Worm (Caenorhabditis elegans) whole organism, L2 larva: ENCODE data around the gene men-1.

ENCODE experiments used
- C34F6.9 ChIP-seq: fragments of 150-350 bp; optimal IDR thresholded peaks from 2 replicates; lab custom pipeline; 2014; ENCODE audit warnings: missing biosample characterization, missing genetic modification characterization
- blmp-1 ChIP-seq: sonication (generic microtip); optimal IDR thresholded peaks from 2 replicates; lab custom pipeline; 2017; ENCODE audit warnings: missing genetic modification characterization, mild to moderate bottlenecking, missing compliant biosample characterization, antibody characterized with exemption, moderate library complexity; ENCODE audit not compliant: insufficient read depth
- fos-1 ChIP-seq: fragments of 150-350 bp; optimal IDR thresholded peaks from 2 replicates; lab custom pipeline; 2014; ENCODE audit warnings: missing biosample characterization, missing genetic modification characterization
- lin-13 ChIP-seq: fragments of 150-350 bp; optimal IDR thresholded peaks from 2 replicates; lab custom pipeline; 2014; ENCODE audit warnings: missing biosample characterization, missing genetic modification reagents, missing genetic modification characterization
- mdl-1 ChIP-seq, 2 experiments: fragments of 150-350 bp in 1 of 2; sonication (generic microtip) in 1 of 2; optimal IDR thresholded peaks; 2 replicates each; lab custom pipeline; 2017; ENCODE audit warnings: missing biosample characterization in 2 of 2, missing genetic modification characterization in 2 of 2
- nhr-11 ChIP-seq: fragments of 150-350 bp; optimal IDR thresholded peaks from 2 replicates; lab custom pipeline; 2014; ENCODE audit warnings: missing biosample characterization, missing genetic modification characterization
- nhr-237 ChIP-seq: fragments of 150-350 bp; optimal IDR thresholded peaks from 2 replicates; lab custom pipeline; 2014; ENCODE audit warnings: missing biosample characterization, missing genetic modification characterization
- skn-1 ChIP-seq: sonication (generic microtip); optimal IDR thresholded peaks from 2 replicates; lab custom pipeline; 2017; ENCODE audit warnings: missing biosample characterization, missing genetic modification characterization
- unc-55 ChIP-seq: fragments of 150-350 bp; sonication (generic microtip); optimal IDR thresholded peaks from 3 replicates; lab custom pipeline; 2014; ENCODE audit warnings: missing biosample characterization, missing genetic modification reagents, missing genetic modification characterization
- unc-62 ChIP-seq: fragments of 150-350 bp; optimal IDR thresholded peaks from 2 replicates; lab custom pipeline; 2014; ENCODE audit warnings: missing biosample characterization, missing genetic modification reagents, missing genetic modification characterization

DNA sequence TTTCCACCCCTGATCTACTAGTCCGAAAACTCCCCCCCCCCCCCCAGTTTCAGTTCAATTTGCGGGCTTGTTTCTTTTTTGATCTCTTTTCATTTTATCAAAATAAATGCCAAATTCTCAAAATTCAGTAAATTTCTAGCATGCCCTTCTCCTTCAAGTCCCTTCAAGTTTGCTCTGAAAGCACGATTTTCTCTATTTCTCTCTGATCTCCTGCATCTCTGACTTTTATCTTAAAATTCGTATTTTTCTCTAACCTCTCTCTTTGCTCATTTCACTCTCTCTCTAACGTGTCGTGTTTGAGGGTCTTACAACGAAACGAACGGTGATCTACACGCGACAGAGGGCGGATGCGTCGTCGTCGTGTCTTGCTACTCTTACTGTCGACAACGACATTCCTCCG is 28.6 kb downstream of the men-1 start, which contains the start of gene ace-3:
- TF ChIP-seq blmp-1 (tag; lab: Kevin White, UChicago) (no peak), skn-1 (tag; lab: Kevin White, UChicago) (no peak), nhr-11 (tag; lab: Kevin White, UChicago) (no peak), C34F6.9 (tag; lab: Kevin White, UChicago) (no peak), unc-62 (GFP tag; lab: Kevin White, UChicago) (no peak), lin-13 (GFP tag; lab: Kevin White, UChicago) (no peak), nhr-237 (tag; lab: Kevin White, UChicago) (no peak), fos-1 (no peak), unc-55 (no peak), mdl-1 (tag; optimal IDR thresholded peaks at IDR 0.05; lab: Kevin White, UChicago) (no peak)
